Fruit fly (Drosophila melanogaster) whole organism, embryonic: Measurements from ENCODE around the gene Tbca.

Experiments used
- Adf1 ChIP-seq: fragments of 200-800 bp; sonication (Bioruptor generic); IDR thresholded peaks from 2 replicates; pipeline ENCODE4 v1.3.6; 2022; ENCODE audit warnings: missing biosample characterization, missing genetic modification characterization
- Antp ChIP-seq: fragments of 200-800 bp; sonication (Bioruptor generic); optimal IDR thresholded peaks from 3 replicates; lab custom pipeline; 2016; ENCODE audit warnings: missing biosample characterization, missing genetic modification characterization
- CG11695 ChIP-seq: fragments of 200-800 bp; sonication (Bioruptor generic); IDR thresholded peaks from 3 replicates; pipeline ENCODE4 v1.3.6; 2022; ENCODE audit warnings: missing biosample characterization, missing genetic modification characterization
- CG15514 ChIP-seq: fragments of 200-800 bp; sonication (Bioruptor generic); optimal IDR thresholded peaks from 3 replicates; lab custom pipeline; 2017; ENCODE audit warnings: missing biosample characterization, missing genetic modification characterization, mild to moderate bottlenecking, moderate library complexity, missing genetic modification reagents
- CG15696 ChIP-seq: fragments of 200-800 bp; sonication (Bioruptor generic); optimal IDR thresholded peaks from 2 replicates; lab custom pipeline; 2019; ENCODE audit warnings: missing biosample characterization, mild to moderate bottlenecking, missing genetic modification characterization, moderate library complexity
- CG1602 ChIP-seq: fragments of 200-800 bp; sonication (Bioruptor generic); optimal IDR thresholded peaks from 3 replicates; lab custom pipeline; 2016; ENCODE audit warnings: missing biosample characterization, missing genetic modification characterization
- CG17328 ChIP-seq: fragments of 200-800 bp; sonication (Bioruptor generic); IDR thresholded peaks from 2 replicates; pipeline ENCODE4 v1.3.6; 2022; ENCODE audit warnings: missing biosample characterization, missing genetic modification characterization
- CG17612 ChIP-seq: fragments of 200-800 bp; sonication (Bioruptor generic); IDR thresholded peaks from 2 replicates; pipeline ENCODE4 v1.3.6; 2022; ENCODE audit warnings: missing biosample characterization, missing genetic modification characterization
- CG1832 ChIP-seq: fragments of 200-800 bp; sonication (Bioruptor generic); optimal IDR thresholded peaks from 2 replicates; lab custom pipeline; 2017; ENCODE audit warnings: missing biosample characterization, mild to moderate bottlenecking, missing genetic modification characterization, inconsistent platforms
- CG2875 ChIP-seq: fragments of 200-800 bp; sonication (Bioruptor generic); optimal IDR thresholded peaks from 2 replicates; lab custom pipeline; 2017; ENCODE audit warnings: missing biosample characterization, mild to moderate bottlenecking, missing genetic modification characterization, missing genetic modification reagents
- CG30020 ChIP-seq: fragments of 200-800 bp; optimal IDR thresholded peaks from 2 replicates; lab custom pipeline; 2019; ENCODE audit warnings: missing biosample characterization, mild to moderate bottlenecking, missing genetic modification characterization, moderate library complexity
- CG31224 ChIP-seq: fragments of 200-800 bp; sonication (Bioruptor generic); IDR thresholded peaks from 2 replicates; pipeline ENCODE4 v1.3.6; 2022; ENCODE audit warnings: missing biosample characterization, missing genetic modification characterization
- CG31365 ChIP-seq: fragments of 200-800 bp; sonication (Bioruptor generic); optimal IDR thresholded peaks from 2 replicates; lab custom pipeline; 2018; ENCODE audit warnings: missing biosample characterization, mild to moderate bottlenecking, missing genetic modification characterization
- CG3163 ChIP-seq: fragments of 200-800 bp; sonication (Bioruptor generic); optimal IDR thresholded peaks from 3 replicates; lab custom pipeline; 2016; ENCODE audit warnings: missing biosample characterization, missing genetic modification characterization
- CG34224 ChIP-seq: fragments of 200-800 bp; sonication (Bioruptor generic); IDR thresholded peaks from 3 replicates; pipeline ENCODE4 v1.3.6; 2022; ENCODE audit warnings: missing biosample characterization, missing genetic modification characterization; ENCODE audit not compliant: partially characterized antibody
- CG4617 ChIP-seq: fragments of 200-800 bp; sonication (Bioruptor generic); optimal IDR thresholded peaks from 3 replicates; lab custom pipeline; 2016; ENCODE audit warnings: missing biosample characterization, missing genetic modification characterization, borderline replicate concordance
- CG5953 ChIP-seq: fragments of 200-800 bp; sonication (Bioruptor generic); IDR thresholded peaks from 2 replicates; pipeline ENCODE4 v1.3.6; 2022; ENCODE audit warnings: missing biosample characterization, missing genetic modification characterization
- CG6854 ChIP-seq: fragments of 200-800 bp; sonication (Bioruptor generic); optimal IDR thresholded peaks from 3 replicates; lab custom pipeline; 2017; ENCODE audit warnings: missing biosample characterization, mild to moderate bottlenecking, missing genetic modification characterization
- CG9215 ChIP-seq: fragments of 200-800 bp; sonication (Bioruptor generic); IDR thresholded peaks from 2 replicates; pipeline ENCODE4 v1.3.6; 2022; ENCODE audit warnings: missing biosample characterization, missing genetic modification characterization
- CrebB ChIP-seq: fragments of 200-800 bp; sonication (Bioruptor generic); optimal IDR thresholded peaks from 3 replicates; lab custom pipeline; 2018; ENCODE audit warnings: missing biosample characterization, mild to moderate bottlenecking, missing genetic modification characterization
- Dbx ChIP-seq: fragments of 200-800 bp; sonication (Bioruptor generic); IDR thresholded peaks from 3 replicates; pipeline ENCODE4 v1.3.6; 2022; ENCODE audit warnings: missing biosample characterization, missing genetic modification characterization
- Deaf1 ChIP-seq: fragments of 200-800 bp; optimal IDR thresholded peaks from 3 replicates; lab custom pipeline; 2019; ENCODE audit warnings: missing biosample characterization, mild to moderate bottlenecking, missing genetic modification characterization, moderate library complexity
- Dll ChIP-seq: fragments of 200-800 bp; sonication (Bioruptor generic); IDR thresholded peaks from 4 replicates; pipeline ENCODE4 v1.3.6; 2022; ENCODE audit warnings: missing biosample characterization, missing genetic modification characterization; ENCODE audit not compliant: partially characterized antibody
- E2f1 ChIP-seq: fragments of 200-800 bp; sonication (Bioruptor generic); IDR thresholded peaks from 2 replicates; pipeline ENCODE4 v1.3.6; 2022; ENCODE audit warnings: missing biosample characterization, missing genetic modification characterization
- Ets97D ChIP-seq: fragments of 200-800 bp; sonication (Bioruptor generic); optimal IDR thresholded peaks from 3 replicates; lab custom pipeline; 2016; ENCODE audit warnings: missing biosample characterization, missing genetic modification characterization
- Gug ChIP-seq: fragments of 200-800 bp; sonication (Bioruptor generic); IDR thresholded peaks from 4 replicates; pipeline ENCODE4 v1.3.6; 2022; ENCODE audit warnings: missing biosample characterization, missing genetic modification characterization
- H15 ChIP-seq: fragments of 200-800 bp; sonication (Bioruptor generic); IDR thresholded peaks from 3 replicates; pipeline ENCODE4 v1.3.6; 2022; ENCODE audit warnings: missing biosample characterization, missing genetic modification characterization
- HLH54F ChIP-seq: fragments of 200-800 bp; sonication (Bioruptor generic); optimal IDR thresholded peaks from 3 replicates; lab custom pipeline; 2016; ENCODE audit warnings: missing biosample characterization, missing genetic modification characterization
- HmgD ChIP-seq: fragments of 200-800 bp; sonication (Bioruptor generic); optimal IDR thresholded peaks from 3 replicates; lab custom pipeline; 2016; ENCODE audit warnings: missing biosample characterization, missing genetic modification characterization
- Lim3 ChIP-seq: fragments of 200-800 bp; sonication (Bioruptor generic); IDR thresholded peaks from 2 replicates; pipeline ENCODE4 v1.3.6; 2022; ENCODE audit warnings: missing biosample characterization, missing genetic modification characterization
- MBD-R2 ChIP-seq: fragments of 200-800 bp; sonication (Bioruptor generic); IDR thresholded peaks from 2 replicates; pipeline ENCODE4 v1.3.6; 2022; ENCODE audit warnings: missing biosample characterization, missing genetic modification characterization
- Poxn ChIP-seq: fragments of 200-800 bp; sonication (Bioruptor generic); IDR thresholded peaks from 2 replicates; pipeline ENCODE4 v1.3.6; 2022; ENCODE audit warnings: missing biosample characterization, missing genetic modification characterization
- Six4 ChIP-seq: fragments of 200-800 bp; sonication (Bioruptor generic); optimal IDR thresholded peaks from 2 replicates; lab custom pipeline; 2016; ENCODE audit warnings: missing biosample characterization, missing genetic modification characterization
- Sox100B ChIP-seq: fragments of 200-800 bp; sonication (Bioruptor generic); optimal IDR thresholded peaks from 3 replicates; lab custom pipeline; 2018; ENCODE audit warnings: missing biosample characterization, mild to moderate bottlenecking, missing genetic modification characterization
- Ssrp ChIP-seq: fragments of 200-800 bp; sonication (Bioruptor generic); optimal IDR thresholded peaks from 2 replicates; lab custom pipeline; 2018; ENCODE audit warnings: missing biosample characterization, mild to moderate bottlenecking, missing genetic modification characterization, moderate library complexity
- Xrp1 ChIP-seq: fragments of 200-800 bp; sonication (Bioruptor generic); IDR thresholded peaks from 2 replicates; pipeline ENCODE4 v1.3.6; 2022; ENCODE audit warnings: missing biosample characterization, missing genetic modification characterization
- amos ChIP-seq: fragments of 200-800 bp; sonication (Bioruptor generic); IDR thresholded peaks from 2 replicates; pipeline ENCODE4 v1.3.6; 2022; ENCODE audit warnings: missing biosample characterization, missing genetic modification characterization; ENCODE audit not compliant: partially characterized antibody
- caup ChIP-seq: fragments of 200-800 bp; sonication (Bioruptor generic); optimal IDR thresholded peaks from 3 replicates; lab custom pipeline; 2017; ENCODE audit warnings: missing biosample characterization, mild to moderate bottlenecking, missing genetic modification characterization, moderate library complexity; ENCODE audit not compliant: severe bottlenecking
- chinmo ChIP-seq: fragments of 200-800 bp; sonication (Bioruptor generic); IDR thresholded peaks from 4 replicates; pipeline ENCODE4 v1.3.6; 2022; ENCODE audit warnings: missing biosample characterization, missing genetic modification characterization; ENCODE audit not compliant: partially characterized antibody
- chn ChIP-seq: fragments of 200-800 bp; sonication (Bioruptor generic); optimal IDR thresholded peaks from 2 replicates; lab custom pipeline; 2016; ENCODE audit warnings: missing biosample characterization, missing genetic modification characterization
- en ChIP-seq: fragments of 200-800 bp; sonication (Bioruptor generic); optimal IDR thresholded peaks from 2 replicates; lab custom pipeline; 2016; ENCODE audit warnings: missing biosample characterization, missing genetic modification characterization
- gfzf ChIP-seq: fragments of 200-800 bp; sonication (Bioruptor generic); optimal IDR thresholded peaks from 2 replicates; lab custom pipeline; 2016; ENCODE audit warnings: missing biosample characterization, mild to moderate bottlenecking, missing genetic modification characterization, moderate library complexity
- grn ChIP-seq: fragments of 200-800 bp; sonication (Bioruptor generic); optimal IDR thresholded peaks from 3 replicates; lab custom pipeline; 2017; ENCODE audit warnings: missing biosample characterization, missing genetic modification characterization
- luna ChIP-seq: fragments of 200-800 bp; sonication (Bioruptor generic); optimal IDR thresholded peaks from 2 replicates; lab custom pipeline; 2016; ENCODE audit warnings: missing biosample characterization, missing genetic modification characterization
- nerfin-2 ChIP-seq: fragments of 200-800 bp; sonication (Bioruptor generic); IDR thresholded peaks from 2 replicates; pipeline ENCODE4 v1.3.6; 2022; ENCODE audit warnings: missing biosample characterization, missing genetic modification characterization; ENCODE audit not compliant: partially characterized antibody
- nom ChIP-seq: fragments of 200-800 bp; sonication (Bioruptor generic); optimal IDR thresholded peaks from 2 replicates; lab custom pipeline; 2017; ENCODE audit warnings: missing biosample characterization, missing genetic modification characterization, mild to moderate bottlenecking, moderate library complexity, missing genetic modification reagents
- sim ChIP-seq: fragments of 200-800 bp; sonication (Bioruptor generic); IDR thresholded peaks from 2 replicates; pipeline ENCODE4 v1.3.6; 2022; ENCODE audit warnings: missing biosample characterization, missing genetic modification characterization
- sisA ChIP-seq: fragments of 200-800 bp; sonication (Bioruptor generic); IDR thresholded peaks from 2 replicates; pipeline ENCODE4 v1.3.6; 2022; ENCODE audit warnings: missing biosample characterization, missing genetic modification characterization
- unc-4 ChIP-seq: fragments of 200-800 bp; sonication (Bioruptor generic); IDR thresholded peaks from 2 replicates; pipeline ENCODE4 v1.3.6; 2022; ENCODE audit warnings: missing biosample characterization, missing genetic modification characterization; ENCODE audit not compliant: partially characterized antibody
- vvl ChIP-seq: fragments of 200-800 bp; sonication (Bioruptor generic); IDR thresholded peaks from 2 replicates; pipeline ENCODE4 v1.3.6; 2022; ENCODE audit warnings: missing biosample characterization, missing genetic modification characterization
- zen2 ChIP-seq: fragments of 200-800 bp; sonication (Bioruptor generic); IDR thresholded peaks from 3 replicates; pipeline ENCODE4 v1.3.6; 2022; ENCODE audit warnings: missing biosample characterization, missing genetic modification characterization; ENCODE audit not compliant: partially characterized antibody

The Tbca gene

dm6 chr3R:31743279-31743678, at the start of gene Tbca (continued):
- no peak for TF ChIP-seq zen2 (GFP tag; lab: Robert Waterston, UW)
- no peak for TF ChIP-seq CG31365 (tag; lab: Kevin White, UChicago)
- TF ChIP-seq Dbx (GFP tag; lab: Robert Waterston, UW): no peak
- TF ChIP-seq chn (GFP tag; lab: Kevin White, UChicago): no peak
- no peak for TF ChIP-seq Deaf1 (tag; lab: Kevin White, UChicago)
- peak; percentile 64; the same call in 1 of the 2 replicates for TF ChIP-seq MBD-R2 (GFP tag; lab: Robert Waterston, UW)
- TF ChIP-seq CG1832 (GFP tag; lab: Kevin White, UChicago): no peak
- no peak for TF ChIP-seq CG5953 (GFP tag; lab: Robert Waterston, UW)
- TF ChIP-seq nom: peak; percentile 3
- TF ChIP-seq caup (GFP tag; lab: Kevin White, UChicago): no peak
- TF ChIP-seq unc-4 (GFP tag; lab: Robert Waterston, UW): peak; percentile 24; the same call in 1 of the 2 replicates
- TF ChIP-seq vvl (GFP tag; lab: Robert Waterston, UW): no peak
- TF ChIP-seq chinmo (GFP tag; lab: Robert Waterston, UW): peak; percentile 78; the same call in 1 of the 4 replicates
- no peak for TF ChIP-seq CG9215 (GFP tag; lab: Robert Waterston, UW)
- TF ChIP-seq CG3163: no peak
- no peak for TF ChIP-seq Gug (GFP tag; lab: Robert Waterston, UW)
- no peak for TF ChIP-seq CG31224 (GFP tag; lab: Robert Waterston, UW)
- TF ChIP-seq luna (GFP tag; lab: Kevin White, UChicago): no peak
- TF ChIP-seq CG15696 (tag; lab: Kevin White, UChicago): no peak
- TF ChIP-seq Adf1 (GFP tag; lab: Robert Waterston, UW): no peak
- no peak for TF ChIP-seq Lim3 (GFP tag; lab: Robert Waterston, UW)
- no peak for TF ChIP-seq nerfin-2
- TF ChIP-seq Poxn (GFP tag; lab: Robert Waterston, UW): no peak
- no peak for TF ChIP-seq sim (GFP tag; lab: Robert Waterston, UW)
- peak; percentile 63; the same call in 2 of the 3 replicates for TF ChIP-seq CG34224 (GFP tag; lab: Robert Waterston, UW)
- no peak for TF ChIP-seq Ssrp (tag; lab: Kevin White, UChicago)
- TF ChIP-seq CG1602 (GFP tag; lab: Kevin White, UChicago): no peak
- TF ChIP-seq CG17612: no peak
- TF ChIP-seq Ets97D: peak; percentile 44
- no peak for TF ChIP-seq CG11695 (GFP tag; lab: Robert Waterston, UW)
- no peak for TF ChIP-seq CG6854 (GFP tag; lab: Kevin White, UChicago)
- no peak for TF ChIP-seq H15 (GFP tag; lab: Robert Waterston, UW)
- TF ChIP-seq Xrp1 (GFP tag; lab: Robert Waterston, UW): no peak
- TF ChIP-seq CG30020 (tag; lab: Kevin White, UChicago): peak; percentile 16
- peak; percentile 99 for TF ChIP-seq CG15514
- TF ChIP-seq en: no peak
- TF ChIP-seq CrebB (tag; lab: Kevin White, UChicago): no peak
- 0 out of 2 replicates have a peak, but pooled peaks have one; percentile 16 for TF ChIP-seq CG17328 (GFP tag; lab: Robert Waterston, UW)
- peak; percentile 63; the same call in 3 of the 4 replicates for TF ChIP-seq Dll (GFP tag; lab: Robert Waterston, UW)
- no peak for TF ChIP-seq Sox100B (GFP tag; lab: Kevin White, UChicago)
- peak; percentile 1 for TF ChIP-seq CG4617 (GFP tag; lab: Kevin White, UChicago)
- no peak for TF ChIP-seq HLH54F (GFP tag; lab: Kevin White, UChicago)
- no peak for TF ChIP-seq E2f1 (GFP tag; lab: Robert Waterston, UW)
- no peak for TF ChIP-seq CG2875
- TF ChIP-seq HmgD: no peak
- TF ChIP-seq amos (GFP tag; lab: Robert Waterston, UW): peak; percentile 79
- no peak for TF ChIP-seq sisA (GFP tag; lab: Robert Waterston, UW)
- TF ChIP-seq Antp: no peak
- TF ChIP-seq Six4 (GFP tag; lab: Kevin White, UChicago): no peak
- TF ChIP-seq gfzf: peak; percentile 37
- TF ChIP-seq grn: no peak
